Worm (Caenorhabditis elegans) whole organism, L4 larva: ENCODE measurements around the gene W04D2.4.

Experiments
- F44E2.7 ChIP-seq: fragments of 200-800 bp; sonication (Bioruptor generic); IDR thresholded peaks from 2 replicates; pipeline ENCODE4 v2.1.2; 2022; ENCODE audit warnings: missing genetic modification characterization, missing compliant biosample characterization
- R02D3.7 ChIP-seq: fragments of 150-350 bp; sonication (generic microtip); optimal IDR thresholded peaks from 3 replicates; lab custom pipeline; 2014; ENCODE audit warnings: missing biosample characterization, missing genetic modification characterization
- Y105C5A.15 ChIP-seq: fragments of 200-800 bp; sonication (Bioruptor generic); IDR thresholded peaks from 2 replicates; pipeline ENCODE4 v1.3.6; 2022; ENCODE audit warnings: missing genetic modification characterization, missing compliant biosample characterization
- ZK337.2 ChIP-seq: fragments of 200-800 bp; sonication (Bioruptor generic); IDR thresholded peaks from 2 replicates; pipeline ENCODE4 v1.3.6; 2022; ENCODE audit warnings: missing genetic modification reagents, missing genetic modification characterization, missing compliant biosample characterization
- aha-1 ChIP-seq: fragments of 150-350 bp; peaks from one replicate; lab custom pipeline; 2014; ENCODE audit warnings: missing biosample characterization, missing genetic modification characterization
- attf-4 ChIP-seq: sonication (generic microtip); optimal IDR thresholded peaks from 3 replicates; lab custom pipeline; 2017; ENCODE audit warnings: missing biosample characterization, missing genetic modification characterization
- ceh-32 ChIP-seq: sonication (generic microtip); optimal IDR thresholded peaks from 2 replicates; lab custom pipeline; 2016; ENCODE audit warnings: mild to moderate bottlenecking, missing genetic modification characterization, missing compliant biosample characterization; ENCODE audit not compliant: poor library complexity
- ces-1 ChIP-seq: fragments of 150-350 bp; sonication (generic microtip); optimal IDR thresholded peaks from 4 replicates; lab custom pipeline; 2014; ENCODE audit warnings: missing biosample characterization, missing genetic modification reagents, missing genetic modification characterization
- cey-2 ChIP-seq: sonication (generic microtip); optimal IDR thresholded peaks from 3 replicates; lab custom pipeline; 2017; ENCODE audit warnings: missing genetic modification characterization, mild to moderate bottlenecking, missing compliant biosample characterization, antibody characterized with exemption, borderline replicate concordance; ENCODE audit not compliant: insufficient read depth
- daf-16 ChIP-seq, 3 experiments: sonication (generic microtip); optimal IDR thresholded peaks; 2 replicates each; lab custom pipeline; 2016 to 2017; ENCODE audit warnings: missing genetic modification characterization in 3 of 3, missing genetic modification reagents in 3 of 3, mild to moderate bottlenecking in 2 of 3, missing compliant biosample characterization in 2 of 3, missing biosample characterization in 1 of 3, moderate library complexity in 1 of 3
- daf-8 ChIP-seq: fragments of 200-800 bp; sonication (Bioruptor generic); IDR thresholded peaks from 2 replicates; pipeline ENCODE4 v1.3.6; 2022; ENCODE audit warnings: missing genetic modification characterization, missing compliant biosample characterization
- dve-1 ChIP-seq: sonication (generic microtip); optimal IDR thresholded peaks from 2 replicates; lab custom pipeline; 2017; ENCODE audit warnings: antibody characterized with exemption, mild to moderate bottlenecking, missing genetic modification characterization, missing compliant biosample characterization; ENCODE audit not compliant: insufficient read depth
- egl-27 ChIP-seq: sonication (generic microtip); optimal IDR thresholded peaks from 3 replicates; lab custom pipeline; 2017; ENCODE audit warnings: missing biosample characterization, missing genetic modification reagents, missing genetic modification characterization
- hlh-11 ChIP-seq: fragments of 200-800 bp; sonication (Bioruptor generic); optimal IDR thresholded peaks from 2 replicates; lab custom pipeline; 2018; ENCODE audit warnings: mild to moderate bottlenecking, missing genetic modification characterization, missing compliant biosample characterization
- hlh-30 ChIP-seq: sonication (generic microtip); optimal IDR thresholded peaks from 2 replicates; lab custom pipeline; 2017; ENCODE audit warnings: antibody characterized with exemption, mild to moderate bottlenecking, missing genetic modification characterization, missing compliant biosample characterization; ENCODE audit not compliant: insufficient read depth
- hmg-1.1 ChIP-seq: fragments of 200-800 bp; sonication (Bioruptor generic); IDR thresholded peaks from 2 replicates; pipeline ENCODE4 v1.3.6; 2022; ENCODE audit warnings: missing genetic modification reagents, missing genetic modification characterization, missing compliant biosample characterization
- lim-7 ChIP-seq: fragments of 200-800 bp; sonication (Bioruptor generic); IDR thresholded peaks from 2 replicates; pipeline ENCODE4 v1.3.6; 2022; ENCODE audit warnings: missing genetic modification characterization, missing compliant biosample characterization
- lin-13 ChIP-seq: fragments of 150-350 bp; optimal IDR thresholded peaks from 2 replicates; lab custom pipeline; 2014; ENCODE audit warnings: missing biosample characterization, missing genetic modification reagents, missing genetic modification characterization
- lin-29 ChIP-seq: fragments of 200-800 bp; sonication (Bioruptor generic); IDR thresholded peaks from 2 replicates; pipeline ENCODE4 v1.3.6; 2022; ENCODE audit warnings: missing genetic modification reagents, missing genetic modification characterization, missing compliant biosample characterization
- lin-39 ChIP-seq: fragments of 150-350 bp; optimal IDR thresholded peaks from 2 replicates; lab custom pipeline; 2014; ENCODE audit warnings: missing biosample characterization, missing genetic modification reagents, missing genetic modification characterization
- lsy-2 ChIP-seq, 2 experiments: fragments of 150-350 bp in 1 of 2; sonication (generic microtip) in 1 of 2; optimal IDR thresholded peaks; 2 replicates each; lab custom pipeline; 2014 to 2017; ENCODE audit warnings: missing biosample characterization in 2 of 2, missing genetic modification characterization in 2 of 2
- madf-9 ChIP-seq: fragments of 200-800 bp; sonication (Bioruptor generic); conservative IDR thresholded peaks from 2 replicates; pipeline ENCODE4 v1.3.6; 2022; ENCODE audit warnings: missing genetic modification reagents, missing genetic modification characterization, missing compliant biosample characterization
- mep-1 ChIP-seq: fragments of 150-350 bp; sonication (generic microtip); optimal IDR thresholded peaks from 3 replicates; lab custom pipeline; 2014; ENCODE audit warnings: missing biosample characterization, missing genetic modification characterization
- mes-2 ChIP-seq: sonication (generic microtip); optimal IDR thresholded peaks from 2 replicates; lab custom pipeline; 2016; ENCODE audit warnings: missing genotype, mild to moderate bottlenecking, missing genetic modification characterization, missing compliant biosample characterization; ENCODE audit not compliant: poor library complexity, severe bottlenecking
- mxl-2 ChIP-seq: fragments of 200-800 bp; sonication (Bioruptor generic); conservative IDR thresholded peaks from 2 replicates; pipeline ENCODE4 v1.3.6; 2022; ENCODE audit warnings: missing genetic modification reagents, missing genetic modification characterization, missing compliant biosample characterization
- nhr-102 ChIP-seq: sonication (generic microtip); optimal IDR thresholded peaks from 2 replicates; lab custom pipeline; 2016; ENCODE audit warnings: mild to moderate bottlenecking, missing genetic modification characterization, moderate library complexity, missing compliant biosample characterization
- nhr-111 ChIP-seq: fragments of 200-800 bp; sonication (Bioruptor generic); optimal IDR thresholded peaks from 2 replicates; lab custom pipeline; 2018; ENCODE audit warnings: mild to moderate bottlenecking, missing genetic modification characterization, missing compliant biosample characterization
- nhr-237 ChIP-seq: sonication (generic microtip); optimal IDR thresholded peaks from 2 replicates; lab custom pipeline; 2017; ENCODE audit warnings: missing biosample characterization, missing genetic modification characterization
- nhr-25 ChIP-seq: sonication (generic microtip); optimal IDR thresholded peaks from 2 replicates; lab custom pipeline; 2017; ENCODE audit warnings: missing genetic modification characterization, mild to moderate bottlenecking, missing compliant biosample characterization, antibody characterized with exemption, moderate library complexity, borderline replicate concordance; ENCODE audit not compliant: insufficient read depth
- nhr-6 ChIP-seq: fragments of 150-350 bp; optimal IDR thresholded peaks from 2 replicates; lab custom pipeline; 2014; ENCODE audit warnings: missing biosample characterization, missing genetic modification characterization
- nhr-77 ChIP-seq: fragments of 150-350 bp; optimal IDR thresholded peaks from 2 replicates; lab custom pipeline; 2014; ENCODE audit warnings: missing biosample characterization, missing genetic modification characterization
- saeg-2 ChIP-seq: fragments of 200-800 bp; sonication (Bioruptor generic); IDR thresholded peaks from 2 replicates; pipeline ENCODE4 v1.3.6; 2022; ENCODE audit warnings: missing genetic modification reagents, missing genetic modification characterization, missing compliant biosample characterization
- sdz-12 ChIP-seq: fragments of 200-800 bp; sonication (Bioruptor generic); optimal IDR thresholded peaks from 2 replicates; lab custom pipeline; 2018; ENCODE audit warnings: mild to moderate bottlenecking, missing genetic modification characterization, missing compliant biosample characterization
- set-16 ChIP-seq: fragments of 200-800 bp; sonication (Bioruptor generic); IDR thresholded peaks from 2 replicates; pipeline ENCODE4 v1.3.6; 2022; ENCODE audit warnings: missing genetic modification reagents, missing genetic modification characterization, missing compliant biosample characterization
- snpc-4 ChIP-seq: fragments of 150-350 bp; optimal IDR thresholded peaks from 2 replicates; lab custom pipeline; 2014; ENCODE audit warnings: missing biosample characterization, missing genetic modification characterization
- spr-1 ChIP-seq: sonication (generic microtip); optimal IDR thresholded peaks from 2 replicates; lab custom pipeline; 2016; ENCODE audit warnings: mild to moderate bottlenecking, missing genetic modification characterization, missing compliant biosample characterization
- spr-3 ChIP-seq: fragments of 200-800 bp; sonication (Bioruptor generic); optimal IDR thresholded peaks from 2 replicates; lab custom pipeline; 2018; ENCODE audit warnings: mild to moderate bottlenecking, missing genetic modification characterization, missing compliant biosample characterization
- unc-130 ChIP-seq: sonication (generic microtip); optimal IDR thresholded peaks from 2 replicates; lab custom pipeline; 2016; ENCODE audit warnings: missing genetic modification reagents, missing genetic modification characterization, missing compliant biosample characterization
- unc-39 ChIP-seq: sonication (generic microtip); optimal IDR thresholded peaks from 2 replicates; lab custom pipeline; 2017; ENCODE audit warnings: missing biosample characterization, missing genetic modification characterization
- zfp-2 ChIP-seq: sonication (generic microtip); optimal IDR thresholded peaks from 2 replicates; lab custom pipeline; 2016; ENCODE audit warnings: mild to moderate bottlenecking, missing genetic modification characterization, missing compliant biosample characterization
- zip-11 ChIP-seq: fragments of 200-800 bp; sonication (Bioruptor generic); IDR thresholded peaks from 2 replicates; pipeline ENCODE4 v1.3.6; 2022; ENCODE audit warnings: missing genetic modification characterization, missing compliant biosample characterization
- ztf-7 ChIP-seq: fragments of 150-350 bp; optimal IDR thresholded peaks from 2 replicates; lab custom pipeline; 2014; ENCODE audit warnings: missing biosample characterization, missing genetic modification characterization

W04D2.4 gene

DNA sequence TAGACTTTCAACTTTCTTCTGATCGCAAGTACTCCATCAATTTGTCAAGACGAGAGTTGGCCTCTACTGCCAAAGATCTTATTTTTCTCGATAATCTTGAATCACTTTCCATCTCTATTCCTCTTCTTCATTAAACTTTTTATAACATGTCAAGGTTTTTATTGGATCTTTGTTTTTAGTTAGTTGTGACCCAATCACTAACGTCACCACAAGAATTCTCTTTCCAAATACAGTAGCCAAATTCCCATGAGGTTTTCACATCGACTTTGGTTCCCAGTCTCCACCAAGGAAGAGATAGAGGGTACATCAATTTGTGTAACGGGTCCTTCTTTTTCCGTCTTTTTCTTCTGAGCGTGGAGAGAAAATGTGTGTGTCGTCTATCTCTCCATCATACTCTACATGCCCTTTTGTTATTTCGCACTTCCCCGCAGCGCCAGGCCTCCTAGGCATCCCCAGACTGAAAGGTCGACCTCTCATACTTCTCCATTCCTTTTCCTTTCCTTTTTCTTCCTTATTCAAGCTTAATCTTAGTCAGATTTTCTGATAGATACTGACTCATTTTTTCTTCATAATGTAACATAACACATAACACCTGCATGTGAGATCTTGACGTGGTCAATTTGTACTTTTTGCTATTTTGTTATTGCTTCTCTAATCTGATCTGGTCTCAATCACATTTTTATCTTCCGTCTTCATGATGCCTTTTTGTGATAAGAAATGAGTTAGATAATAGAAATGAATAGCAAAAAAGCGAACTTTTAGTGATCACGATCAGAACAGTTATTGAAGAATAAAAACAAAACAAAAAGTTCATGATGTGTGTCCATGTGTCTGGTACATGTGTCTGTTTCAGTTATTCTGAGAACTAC lies 41.7 kb upstream of the W04D2.4 start:
- TF ChIP-seq hmg-1.1 (GFP tag; lab: Robert Waterston, UW) (peak; percentile 59; the same call in 1 of the 2 replicates), saeg-2 (no peak), F44E2.7 (GFP tag; lab: Robert Waterston, UW) (no peak), lin-39 (tag; lab: Kevin White, UChicago) (no peak), madf-9 (GFP tag; lab: Robert Waterston, UW) (no peak), set-16 (GFP tag; lab: Robert Waterston, UW) (no peak), nhr-25 (tag; lab: Kevin White, UChicago) (no peak), unc-39 (tag; lab: Kevin White, UChicago) (no peak), attf-4 (tag; lab: Kevin White, UChicago) (no peak), ces-1 (GFP tag; lab: Kevin White, UChicago) (no peak), mes-2 (tag; lab: Kevin White, UChicago) (peak; percentile 8), daf-8 (GFP tag; lab: Robert Waterston, UW) (no peak), Y105C5A.15 (GFP tag; lab: Robert Waterston, UW) (no peak), ZK337.2 (GFP tag; lab: Robert Waterston, UW) (no peak), ceh-32 (no peak), nhr-111 (GFP tag; lab: Kevin White, UChicago) (no peak), snpc-4 (tag; lab: Kevin White, UChicago) (no peak), unc-130 (GFP tag; lab: Kevin White, UChicago) (no peak), ztf-7 (no peak), aha-1 (tag; lab: Kevin White, UChicago) (peak; percentile 94), zfp-2 (tag; lab: Kevin White, UChicago) (no peak), lin-13 (no peak), nhr-77 (tag; lab: Kevin White, UChicago) (no peak), lim-7 (GFP tag; lab: Robert Waterston, UW) (no peak), nhr-237 (tag; lab: Kevin White, UChicago) (no peak), spr-3 (no peak), nhr-102 (no peak), egl-27 (tag; lab: Kevin White, UChicago) (no peak), sdz-12 (GFP tag; lab: Kevin White, UChicago) (no peak), mep-1 (tag; lab: Kevin White, UChicago) (peak; percentile 53), nhr-6 (tag; lab: Kevin White, UChicago) (peak; percentile 23), lsy-2 (tag; optimal IDR thresholded peaks at IDR 0.05; lab: Kevin White, UChicago) (peak; percentile 26 to 50), hlh-11 (tag; lab: Kevin White, UChicago) (peak; percentile 1), lin-29 (GFP tag; lab: Robert Waterston, UW) (no peak), dve-1 (tag; lab: Kevin White, UChicago) (no peak), zip-11 (GFP tag; lab: Robert Waterston, UW) (no peak), daf-16 (GFP tag; optimal IDR thresholded peaks at IDR 0.05; lab: Kevin White, UChicago) (no peak), daf-16 (tag; optimal IDR thresholded peaks at IDR 0.05; lab: Kevin White, UChicago) (peak; percentile 22), mxl-2 (GFP tag; lab: Robert Waterston, UW) (no peak), hlh-30 (tag; lab: Kevin White, UChicago) (peak; percentile 20), R02D3.7 (tag; lab: Kevin White, UChicago) (no peak), cey-2 (no peak), spr-1 (no peak)
